Fruit fly (Drosophila melanogaster) whole organism, embryonic: ENCODE measurements around the gene Targ1.
A peak's percentile ranks its signal among the peaks of the same experiment; 100 is the strongest.

Source experiments
- BEAF-32 ChIP-seq: fragments of 200-800 bp; sonication (Bioruptor generic); optimal IDR thresholded peaks from 3 replicates; lab custom pipeline; 2017; ENCODE audit warnings: missing biosample characterization, missing genetic modification characterization, mild to moderate bottlenecking, moderate library complexity, missing genetic modification reagents
- Bdp1 ChIP-seq: fragments of 200-800 bp; sonication (Bioruptor generic); optimal IDR thresholded peaks from 3 replicates; lab custom pipeline; 2016; ENCODE audit warnings: missing biosample characterization, missing genetic modification characterization
- CG11085 ChIP-seq: fragments of 200-800 bp; sonication (Bioruptor generic); IDR thresholded peaks from 2 replicates; pipeline ENCODE4 v1.3.6; 2022; ENCODE audit warnings: missing biosample characterization, missing genetic modification characterization
- CG12236 ChIP-seq: fragments of 200-800 bp; sonication (Bioruptor generic); optimal IDR thresholded peaks from 2 replicates; lab custom pipeline; 2016; ENCODE audit warnings: missing biosample characterization, missing genetic modification characterization
- CG14441 ChIP-seq: fragments of 200-800 bp; sonication (Bioruptor generic); IDR thresholded peaks from 2 replicates; pipeline ENCODE4 v1.3.6; 2022; ENCODE audit warnings: missing biosample characterization, missing genetic modification characterization
- CG14965 ChIP-seq: fragments of 200-800 bp; sonication (Bioruptor generic); optimal IDR thresholded peaks from 2 replicates; lab custom pipeline; 2016; ENCODE audit warnings: missing biosample characterization, missing genetic modification characterization, borderline replicate concordance
- CG1603 ChIP-seq: fragments of 200-800 bp; sonication (Bioruptor generic); optimal IDR thresholded peaks from 2 replicates; lab custom pipeline; 2019; ENCODE audit warnings: missing biosample characterization, mild to moderate bottlenecking, missing genetic modification characterization, moderate library complexity
- CG17612 ChIP-seq: fragments of 200-800 bp; sonication (Bioruptor generic); IDR thresholded peaks from 2 replicates; pipeline ENCODE4 v1.3.6; 2022; ENCODE audit warnings: missing biosample characterization, missing genetic modification characterization
- CG30431 ChIP-seq: fragments of 200-800 bp; sonication (Bioruptor generic); optimal IDR thresholded peaks from 2 replicates; lab custom pipeline; 2017; ENCODE audit warnings: missing biosample characterization, missing genetic modification characterization
- CG32532 ChIP-seq: fragments of 200-800 bp; sonication (Bioruptor generic); IDR thresholded peaks from 2 replicates; pipeline ENCODE4 v1.3.6; 2022; ENCODE audit warnings: missing biosample characterization, missing genetic modification characterization
- CG32767 ChIP-seq: fragments of 200-800 bp; sonication (Bioruptor generic); IDR thresholded peaks from 2 replicates; pipeline ENCODE4 v1.3.6; 2022; ENCODE audit warnings: missing biosample characterization, missing genetic modification characterization
- CG33557 ChIP-seq: fragments of 200-800 bp; sonication (Bioruptor generic); optimal IDR thresholded peaks from 2 replicates; lab custom pipeline; 2019; ENCODE audit warnings: missing biosample characterization, mild to moderate bottlenecking, missing genetic modification characterization, moderate library complexity
- CG3847 ChIP-seq: fragments of 200-800 bp; sonication (Bioruptor generic); IDR thresholded peaks from 2 replicates; pipeline ENCODE4 v1.3.6; 2022; ENCODE audit warnings: missing biosample characterization, missing genetic modification characterization
- CG42726 ChIP-seq: fragments of 200-800 bp; sonication (Bioruptor generic); IDR thresholded peaks from 2 replicates; pipeline ENCODE4 v1.3.6; 2022; ENCODE audit warnings: missing biosample characterization, missing genetic modification characterization; ENCODE audit not compliant: partially characterized antibody
- CG4360 ChIP-seq: fragments of 200-800 bp; sonication (Bioruptor generic); IDR thresholded peaks from 2 replicates; pipeline ENCODE4 v1.3.6; 2022; ENCODE audit warnings: missing biosample characterization, missing genetic modification characterization
- CG6654 ChIP-seq: fragments of 200-800 bp; sonication (Bioruptor generic); optimal IDR thresholded peaks from 2 replicates; lab custom pipeline; 2017; ENCODE audit warnings: missing biosample characterization, mild to moderate bottlenecking, missing genetic modification characterization
- CG7556 ChIP-seq: fragments of 200-800 bp; sonication (Bioruptor generic); optimal IDR thresholded peaks from 2 replicates; lab custom pipeline; 2017; ENCODE audit warnings: missing biosample characterization, mild to moderate bottlenecking, missing genetic modification characterization
- CG7745 ChIP-seq: fragments of 200-800 bp; sonication (Bioruptor generic); optimal IDR thresholded peaks from 2 replicates; lab custom pipeline; 2018; ENCODE audit warnings: missing biosample characterization, mild to moderate bottlenecking, missing genetic modification characterization, moderate library complexity
- CG8089 ChIP-seq: fragments of 200-800 bp; sonication (Bioruptor generic); optimal IDR thresholded peaks from 3 replicates; lab custom pipeline; 2016; ENCODE audit warnings: missing biosample characterization, missing genetic modification characterization
- CG8359 ChIP-seq: fragments of 200-800 bp; sonication (Bioruptor generic); optimal IDR thresholded peaks from 2 replicates; lab custom pipeline; 2017; ENCODE audit warnings: missing biosample characterization, mild to moderate bottlenecking, missing genetic modification characterization, borderline replicate concordance
- CG8388 ChIP-seq: fragments of 200-800 bp; sonication (Bioruptor generic); optimal IDR thresholded peaks from 2 replicates; lab custom pipeline; 2019; ENCODE audit warnings: missing biosample characterization, mild to moderate bottlenecking, missing genetic modification characterization, moderate library complexity
- CG8765 ChIP-seq: fragments of 200-800 bp; sonication (Bioruptor generic); IDR thresholded peaks from 2 replicates; pipeline ENCODE4 v1.3.6; 2022; ENCODE audit warnings: missing biosample characterization, missing genetic modification characterization
- CG9797 ChIP-seq: fragments of 200-800 bp; sonication (Bioruptor generic); optimal IDR thresholded peaks from 3 replicates; lab custom pipeline; 2018; ENCODE audit warnings: missing biosample characterization, mild to moderate bottlenecking, missing genetic modification characterization
- Elba2 ChIP-seq: fragments of 200-800 bp; sonication (Bioruptor generic); optimal IDR thresholded peaks from 3 replicates; lab custom pipeline; 2016; ENCODE audit warnings: missing biosample characterization, missing genetic modification characterization
- Ets65A ChIP-seq: fragments of 200-800 bp; sonication (Bioruptor generic); peaks from one replicate; lab custom pipeline; 2016; ENCODE audit warnings: missing biosample characterization, missing genetic modification characterization
- HHEX ChIP-seq: fragments of 200-800 bp; sonication (Bioruptor generic); optimal IDR thresholded peaks from 3 replicates; lab custom pipeline; 2017; ENCODE audit warnings: missing biosample characterization, mild to moderate bottlenecking, missing genetic modification characterization, missing genetic modification reagents
- HLH54F ChIP-seq: fragments of 200-800 bp; sonication (Bioruptor generic); optimal IDR thresholded peaks from 3 replicates; lab custom pipeline; 2016; ENCODE audit warnings: missing biosample characterization, missing genetic modification characterization
- HmgZ ChIP-seq: fragments of 200-800 bp; sonication (Bioruptor generic); optimal IDR thresholded peaks from 2 replicates; lab custom pipeline; 2018; ENCODE audit warnings: missing biosample characterization, mild to moderate bottlenecking, missing genetic modification characterization
- Hmr ChIP-seq: fragments of 200-800 bp; sonication (Bioruptor generic); optimal IDR thresholded peaks from 3 replicates; lab custom pipeline; 2017; ENCODE audit warnings: mild to moderate bottlenecking, missing biosample characterization, missing genetic modification reagents, missing genetic modification characterization
- Hr78 ChIP-seq, 2 experiments: fragments of 200-800 bp in 1 of 2; fragments of >200 bp in 1 of 2; sonication (Bioruptor generic) in 1 of 2; optimal IDR thresholded peaks; 2 replicates each; lab custom pipeline; 2017 to 2019; ENCODE audit warnings: missing biosample characterization in 2 of 2, missing genetic modification characterization in 2 of 2, mild to moderate bottlenecking in 1 of 2, moderate library complexity in 1 of 2
- Mrtf ChIP-seq: fragments of 200-800 bp; sonication (Bioruptor generic); IDR thresholded peaks from 3 replicates; pipeline ENCODE4 v1.3.6; 2022; ENCODE audit warnings: missing biosample characterization, missing genetic modification characterization
- Rx ChIP-seq: fragments of 200-800 bp; sonication (Bioruptor generic); IDR thresholded peaks from 2 replicates; pipeline ENCODE4 v1.3.6; 2022; ENCODE audit warnings: missing biosample characterization, missing genetic modification characterization
- Taf1 ChIP-seq: fragments of 200-800 bp; sonication (Bioruptor generic); IDR thresholded peaks from 2 replicates; pipeline ENCODE4 v1.3.6; 2022; ENCODE audit warnings: missing biosample characterization, missing genetic modification characterization
- Vsx1 ChIP-seq: fragments of 200-800 bp; sonication (Bioruptor generic); optimal IDR thresholded peaks from 2 replicates; lab custom pipeline; 2017; ENCODE audit warnings: missing biosample characterization, mild to moderate bottlenecking, missing genetic modification characterization, missing genetic modification reagents
- bowl ChIP-seq: fragments of 200-800 bp; sonication (Bioruptor generic); IDR thresholded peaks from 2 replicates; pipeline ENCODE4 v1.3.6; 2022; ENCODE audit warnings: missing biosample characterization, missing genetic modification characterization
- br ChIP-seq: fragments of >200 bp; optimal IDR thresholded peaks from 2 replicates; lab custom pipeline; 2017
- cwo ChIP-seq: fragments of 200-800 bp; sonication (Bioruptor generic); optimal IDR thresholded peaks from 3 replicates; lab custom pipeline; 2017; ENCODE audit warnings: missing biosample characterization, missing genetic modification characterization, mild to moderate bottlenecking, moderate library complexity, missing genetic modification reagents
- emc ChIP-seq: fragments of 200-800 bp; sonication (Bioruptor generic); optimal IDR thresholded peaks from 2 replicates; lab custom pipeline; 2016; ENCODE audit warnings: missing biosample characterization, missing genetic modification characterization
- ems ChIP-seq: fragments of 200-800 bp; sonication (Bioruptor generic); optimal IDR thresholded peaks from 3 replicates; lab custom pipeline; 2016; ENCODE audit warnings: missing biosample characterization, missing genetic modification characterization
- exex ChIP-seq: fragments of 200-800 bp; sonication (Bioruptor generic); optimal IDR thresholded peaks from 4 replicates; lab custom pipeline; 2018; ENCODE audit warnings: missing biosample characterization, mild to moderate bottlenecking, missing genetic modification characterization, moderate library complexity
- gcm2 ChIP-seq: fragments of 200-800 bp; sonication (Bioruptor generic); optimal IDR thresholded peaks from 2 replicates; lab custom pipeline; 2016; ENCODE audit warnings: missing biosample characterization, missing genetic modification characterization
- grau ChIP-seq: fragments of 200-800 bp; optimal IDR thresholded peaks from 3 replicates; lab custom pipeline; 2019; ENCODE audit warnings: missing biosample characterization, mild to moderate bottlenecking, missing genetic modification characterization, moderate library complexity
- jigr1 ChIP-seq: fragments of 200-800 bp; sonication (Bioruptor generic); IDR thresholded peaks from 3 replicates; pipeline ENCODE4 v1.3.6; 2022; ENCODE audit warnings: missing biosample characterization, missing genetic modification characterization
- knrl ChIP-seq: fragments of 200-800 bp; sonication (Bioruptor generic); IDR thresholded peaks from 3 replicates; pipeline ENCODE4 v1.3.6; 2022; ENCODE audit warnings: missing biosample characterization, missing genetic modification characterization; ENCODE audit not compliant: partially characterized antibody
- lab ChIP-seq: fragments of 200-800 bp; sonication (Bioruptor generic); optimal IDR thresholded peaks from 3 replicates; lab custom pipeline; 2017; ENCODE audit warnings: missing biosample characterization, missing genetic modification characterization, mild to moderate bottlenecking, moderate library complexity, missing genetic modification reagents
- lbe ChIP-seq: fragments of 200-800 bp; sonication (Bioruptor generic); optimal IDR thresholded peaks from 2 replicates; lab custom pipeline; 2016; ENCODE audit warnings: missing biosample characterization, mild to moderate bottlenecking, missing genetic modification characterization
- nau ChIP-seq: fragments of 200-800 bp; sonication (Bioruptor generic); optimal IDR thresholded peaks from 3 replicates; lab custom pipeline; 2017; ENCODE audit warnings: missing biosample characterization, mild to moderate bottlenecking, missing genetic modification characterization, missing genetic modification reagents
- pb ChIP-seq: fragments of 200-800 bp; sonication (Bioruptor generic); optimal IDR thresholded peaks from 3 replicates; lab custom pipeline; 2016; ENCODE audit warnings: missing biosample characterization, missing genetic modification characterization
- sna ChIP-seq: fragments of 200-800 bp; sonication (Bioruptor generic); IDR thresholded peaks from 2 replicates; pipeline ENCODE4 v1.3.6; 2022; ENCODE audit warnings: missing biosample characterization, missing genetic modification characterization; ENCODE audit not compliant: partially characterized antibody
- zfh1 ChIP-seq: fragments of 200-800 bp; sonication (Bioruptor generic); IDR thresholded peaks from 3 replicates; pipeline ENCODE4 v1.3.6; 2022; ENCODE audit warnings: missing biosample characterization, missing genetic modification characterization

Targ1 gene

DNA sequence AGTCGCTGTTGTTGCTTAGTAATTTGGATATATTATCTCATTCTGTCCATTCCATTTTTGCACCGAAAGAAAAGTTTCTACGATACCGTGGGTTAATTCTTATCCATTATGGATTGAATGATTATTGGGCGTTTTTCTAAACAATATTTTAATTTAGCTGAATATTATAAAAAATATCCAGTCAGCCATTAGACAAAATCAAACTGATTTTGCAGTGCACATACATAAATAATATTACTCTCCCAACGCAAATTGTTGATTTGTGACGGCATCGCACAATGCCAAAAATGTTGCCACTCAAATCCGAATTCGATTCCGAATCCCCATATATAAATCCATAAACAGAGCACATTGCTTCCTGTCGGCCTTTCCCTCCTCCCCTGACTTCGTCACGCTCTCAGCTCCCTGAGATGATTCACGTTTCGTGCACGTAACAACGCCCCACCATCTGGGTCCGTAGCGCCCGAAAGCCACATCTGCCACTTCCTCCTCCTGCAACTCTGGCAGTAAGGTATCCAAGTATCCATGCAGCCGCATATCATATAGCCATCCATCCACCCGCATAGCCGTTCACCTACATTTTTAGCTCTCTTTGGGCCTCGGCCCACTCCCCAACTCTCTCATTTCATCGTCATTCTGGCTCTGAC lies 25.6 kb downstream of the Targ1 start (continued):
- no peak for TF ChIP-seq CG8359 (GFP tag; lab: Kevin White, UChicago)
- peak; percentile 22; the same call in 1 of the 2 replicates for TF ChIP-seq CG32767
- TF ChIP-seq grau (tag; lab: Kevin White, UChicago) = peak; percentile 80
- TF ChIP-seq sna = no peak
- TF ChIP-seq CG7556 (GFP tag; lab: Kevin White, UChicago) = peak; percentile 66
- peak; percentile 39; the same call in 1 of the 3 replicates for TF ChIP-seq zfh1 (GFP tag; lab: Robert Waterston, UW)
- peak; percentile 50; the same call in 1 of the 2 replicates for TF ChIP-seq CG11085 (GFP tag; lab: Robert Waterston, UW)
- TF ChIP-seq br (lab: Kevin White, UChicago) = no peak
- no peak for TF ChIP-seq gcm2 (GFP tag; lab: Kevin White, UChicago)
- no peak for TF ChIP-seq Rx
- peak; percentile 51 for TF ChIP-seq HLH54F (GFP tag; lab: Kevin White, UChicago)
- TF ChIP-seq CG30431 (GFP tag; lab: Kevin White, UChicago) = no peak
- no peak for TF ChIP-seq CG9797 (GFP tag; lab: Kevin White, UChicago)
- TF ChIP-seq CG6654 (GFP tag; lab: Kevin White, UChicago) = no peak
- no peak for TF ChIP-seq Vsx1 (GFP tag; lab: Kevin White, UChicago)
- TF ChIP-seq knrl (GFP tag; lab: Robert Waterston, UW) = no peak
- TF ChIP-seq CG33557 (GFP tag; lab: Kevin White, UChicago) = no peak
- peak; percentile 66 for TF ChIP-seq HHEX (GFP tag; lab: Kevin White, UChicago)
- peak; percentile 74 for TF ChIP-seq Taf1 (GFP tag; lab: Robert Waterston, UW)
- TF ChIP-seq Ets65A (GFP tag; lab: Kevin White, UChicago) = no peak
- TF ChIP-seq exex (tag; lab: Kevin White, UChicago) = peak; percentile 30
- peak; percentile 23 for TF ChIP-seq CG12236 (GFP tag; lab: Kevin White, UChicago)
- no peak for TF ChIP-seq pb
- peak; percentile 64; the same call in 1 of the 2 replicates for TF ChIP-seq CG17612 (GFP tag; lab: Robert Waterston, UW)
- TF ChIP-seq CG8388 (GFP tag; lab: Kevin White, UChicago) = peak; percentile 7
- no peak for TF ChIP-seq CG1603 (tag; lab: Kevin White, UChicago)
- TF ChIP-seq HmgZ (tag; lab: Kevin White, UChicago) = peak; percentile 64
- peak; percentile 16; the same call in 1 of the 2 replicates for TF ChIP-seq bowl (GFP tag; lab: Robert Waterston, UW)
- TF ChIP-seq CG8089 (GFP tag; lab: Kevin White, UChicago) = no peak
- no peak for TF ChIP-seq CG7745 (tag; lab: Kevin White, UChicago)
- peak; percentile 47 for TF ChIP-seq ems (GFP tag; lab: Kevin White, UChicago)
- peak; percentile 59 for TF ChIP-seq cwo (GFP tag; lab: Kevin White, UChicago)
- no peak for TF ChIP-seq CG4360 (GFP tag; lab: Robert Waterston, UW)
- TF ChIP-seq Bdp1 = peak; percentile 30
- TF ChIP-seq Hmr (GFP tag; lab: Kevin White, UChicago) = peak; percentile 87
- TF ChIP-seq lbe (GFP tag; lab: Kevin White, UChicago) = no peak
- no peak for TF ChIP-seq CG42726
- peak; percentile 93 for TF ChIP-seq CG32532
- TF ChIP-seq Mrtf (GFP tag; lab: Robert Waterston, UW) = peak; percentile 56; the same call in 1 of the 3 replicates
- peak; percentile 35 for TF ChIP-seq emc
- TF ChIP-seq nau (GFP tag; lab: Kevin White, UChicago) = no peak
- TF ChIP-seq Elba2 (GFP tag; lab: Kevin White, UChicago) = no peak
- no peak for TF ChIP-seq CG14965 (GFP tag; lab: Kevin White, UChicago)
- TF ChIP-seq lab (GFP tag; lab: Kevin White, UChicago) = peak; percentile 86
- TF ChIP-seq BEAF-32 = no peak
- no peak for TF ChIP-seq CG8765 (GFP tag; lab: Robert Waterston, UW)
- TF ChIP-seq Hr78 (GFP tag; optimal IDR thresholded peaks at IDR 0.05; lab: Kevin White, UChicago) = no peak
- TF ChIP-seq jigr1 (GFP tag; lab: Robert Waterston, UW) = no peak
- TF ChIP-seq CG3847 (GFP tag; lab: Robert Waterston, UW) = peak; percentile 85
- peak; percentile 77 for TF ChIP-seq CG14441 (GFP tag; lab: Robert Waterston, UW)
